Fruit fly (Drosophila melanogaster) S2 (cell line): ENCODE measurements around the gene Swt1.

Experiments
- CG8478 ChIP-seq: fragments of >200 bp; optimal IDR thresholded peaks from 2 replicates; lab custom pipeline; 2018
- CTCF ChIP-seq, 2 experiments: fragments of >200 bp; optimal IDR thresholded peaks; 2 replicates each; lab custom pipeline; 2018

DNA sequence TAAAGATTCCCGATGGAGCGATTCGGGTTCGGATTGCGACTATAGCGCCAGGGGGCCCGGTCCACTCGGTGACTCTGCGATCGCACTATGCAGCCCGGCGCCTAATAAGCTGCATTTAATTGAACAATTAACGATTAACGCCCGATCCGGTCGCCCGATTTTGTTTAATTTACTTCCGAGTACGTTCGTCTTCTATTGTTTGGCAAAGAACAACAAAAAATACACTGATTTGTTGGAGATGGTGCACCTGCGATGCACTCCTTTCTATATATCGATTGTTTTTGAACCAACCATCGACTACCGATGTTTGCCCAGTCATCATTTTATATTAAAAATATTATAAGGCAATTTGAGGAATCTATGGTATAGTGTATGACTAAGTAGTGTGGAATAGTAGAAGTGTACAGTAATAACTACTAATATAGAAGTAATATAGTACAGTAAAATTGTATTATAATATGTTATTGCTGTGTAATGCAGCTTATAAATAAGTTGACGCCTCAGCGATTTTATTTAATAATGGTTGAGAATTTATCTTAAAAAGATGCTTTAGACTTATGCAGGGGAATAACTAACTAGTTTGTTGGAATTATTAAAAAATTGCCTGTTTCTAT lies 10.9 kb upstream of the Swt1 start, which contains the start of gene Mvb12:
- no peak for TF ChIP-seq CG8478 (lab: Kevin White, UChicago)
- no peak for TF ChIP-seq CTCF (optimal IDR thresholded peaks at IDR 0.05; lab: Kevin White, UChicago)
